Fruit fly (Drosophila melanogaster): ENCODE results near the gene Wdr37.

Wdr37 gene

DNA sequence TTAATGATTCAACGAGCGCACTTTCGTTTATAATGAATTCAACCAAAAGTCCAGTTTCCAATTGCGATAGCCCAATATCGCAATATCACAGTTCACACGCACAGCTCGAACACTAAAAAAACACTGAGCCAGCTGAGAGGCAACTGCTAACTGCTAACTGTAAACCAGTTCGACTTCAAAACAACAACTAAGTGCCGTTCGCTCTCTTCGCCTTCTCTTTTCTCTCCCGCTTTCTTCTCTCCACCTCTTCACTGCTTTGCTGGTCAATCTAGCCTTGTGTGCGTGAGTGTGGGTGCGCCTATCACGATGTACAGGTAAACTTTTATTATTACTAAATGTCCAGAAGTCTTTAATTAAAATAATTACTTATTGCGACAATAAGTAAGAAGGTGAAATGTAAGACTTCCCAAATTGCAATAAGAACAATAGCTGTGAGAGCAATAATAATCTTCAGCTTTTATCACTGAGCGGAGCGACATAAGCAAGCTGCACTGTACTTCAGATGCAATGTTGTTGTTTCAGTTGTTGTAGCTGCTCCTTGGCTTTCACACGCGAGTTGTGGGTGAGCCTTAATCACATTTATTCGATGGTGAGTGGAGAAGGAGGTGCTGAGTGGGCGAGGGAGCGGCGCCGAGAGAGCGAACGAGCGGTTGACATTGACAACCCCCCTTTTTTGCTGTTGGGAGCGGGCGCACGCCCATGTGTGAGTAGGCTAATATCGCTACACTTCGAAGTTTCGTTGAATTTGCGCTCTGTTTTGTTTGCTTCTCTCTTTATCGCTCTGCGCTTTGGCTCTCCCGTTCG lies 5.5 kb downstream of the Wdr37 start, which contains the start of gene Vti1b:
Gene Vti1b, plus strand, starts transcription at position 195 of the 804 bp plus-strand sequence.
- TF ChIP-seq insv (optimal IDR thresholded peaks at IDR 0.05) (no peak), psq (optimal IDR thresholded peaks at IDR 0.05) (no peak), Sin3A (optimal IDR thresholded peaks at IDR 0.05) (no peak)

DNA sequence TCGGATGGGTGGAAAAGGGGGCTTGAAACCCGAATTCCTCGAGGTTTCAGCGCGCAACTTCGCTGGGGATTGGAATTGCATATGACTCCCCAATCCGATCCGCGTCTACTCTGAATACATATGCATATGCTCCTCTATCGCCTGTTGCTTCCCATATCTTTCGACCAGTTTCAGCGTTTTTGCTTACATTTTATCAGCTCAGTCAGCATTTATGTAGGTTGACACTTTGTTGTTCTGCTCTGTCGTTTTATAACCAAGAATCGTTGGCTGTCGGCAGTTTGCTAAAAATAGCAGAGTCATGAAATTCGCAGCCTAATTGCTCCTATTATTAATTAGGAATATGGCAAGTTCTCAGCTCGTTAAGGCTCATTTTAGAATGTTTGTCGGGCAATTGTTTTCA lies 6.8 kb downstream of the Wdr37 start:
- TF ChIP-seq Myc (optimal IDR thresholded peaks at IDR 0.05): no peak
- no peak for TF ChIP-seq ttk (optimal IDR thresholded peaks at IDR 0.05)
- TF ChIP-seq psq (optimal IDR thresholded peaks at IDR 0.05): no peak
- TF ChIP-seq Sin3A (optimal IDR thresholded peaks at IDR 0.05): no peak
- TF ChIP-seq insv (optimal IDR thresholded peaks at IDR 0.05): no peak
- no peak for TF ChIP-seq h (optimal IDR thresholded peaks at IDR 0.05)

DNA sequence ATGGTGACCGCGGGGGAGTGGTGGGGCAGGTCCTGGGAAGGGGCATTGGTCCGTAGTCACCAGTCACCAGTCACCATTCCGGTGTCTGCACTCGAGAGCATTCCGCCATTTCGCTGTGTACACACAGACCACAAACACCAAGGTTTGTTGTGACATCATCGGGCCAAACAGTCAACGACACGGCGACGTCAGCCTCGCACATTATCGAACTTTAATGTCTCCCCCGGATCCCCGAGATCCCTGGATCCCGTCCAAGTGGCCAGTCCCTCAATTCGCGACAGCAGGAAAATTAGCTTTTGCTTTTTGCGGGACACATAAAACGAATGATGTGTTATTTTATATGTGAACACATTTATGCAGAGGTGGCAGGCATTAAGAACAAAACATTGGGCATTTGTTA lies 7.6 kb downstream of the Wdr37 start:
- TF ChIP-seq insv (optimal IDR thresholded peaks at IDR 0.05) (no peak), Myc (optimal IDR thresholded peaks at IDR 0.05) (no peak), Sin3A (optimal IDR thresholded peaks at IDR 0.05) (no peak)

DNA sequence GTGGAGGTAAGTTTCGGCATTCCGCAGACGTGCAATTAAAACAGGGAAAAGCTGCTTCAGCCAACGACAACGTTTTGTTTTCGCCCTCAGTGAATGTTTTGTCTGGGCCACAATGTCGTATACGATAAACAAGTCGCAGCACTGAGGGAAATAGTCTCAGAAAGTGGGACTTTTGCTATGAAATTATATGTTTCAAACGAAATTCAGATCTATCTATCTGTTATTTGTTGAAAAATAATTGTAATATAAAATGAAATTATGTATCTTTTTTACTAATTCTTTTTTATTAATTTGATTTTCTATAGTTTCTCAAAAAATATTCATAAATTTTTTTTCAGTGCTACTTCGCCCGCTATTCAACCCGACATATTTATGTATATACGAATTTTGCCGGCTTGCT lies 9.1 kb downstream of the Wdr37 start:
- TF ChIP-seq insv (optimal IDR thresholded peaks at IDR 0.05) (no peak), ttk (optimal IDR thresholded peaks at IDR 0.05) (no peak), Myc (optimal IDR thresholded peaks at IDR 0.05) (no peak), Sin3A (optimal IDR thresholded peaks at IDR 0.05) (no peak), psq (optimal IDR thresholded peaks at IDR 0.05) (no peak), h (optimal IDR thresholded peaks at IDR 0.05) (no peak)

DNA sequence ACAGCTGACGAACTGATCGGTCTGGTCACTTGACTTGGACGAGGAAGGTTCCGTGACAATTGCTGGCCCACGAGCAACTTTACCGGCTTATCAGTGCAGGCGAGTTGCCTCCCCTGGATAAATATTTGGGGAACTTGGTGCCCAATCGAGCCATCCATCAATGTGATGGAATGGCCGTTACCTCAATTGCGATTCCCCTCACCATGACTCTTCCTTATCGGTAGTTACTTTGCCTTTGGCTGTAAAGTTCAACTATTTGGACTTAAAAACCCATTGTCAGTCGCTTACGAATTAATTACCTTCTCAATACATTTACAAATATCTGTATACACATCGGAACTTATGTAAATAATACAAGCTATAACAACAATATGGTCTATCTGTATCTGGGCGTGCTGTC lies 12.7 kb downstream of the Wdr37 start, which contains the start of gene Vha100-4:
Gene Vha100-4, minus strand, starts transcription at position 16 of the 400 bp plus-strand sequence.
- TF ChIP-seq insv (optimal IDR thresholded peaks at IDR 0.05): no peak
- no peak for TF ChIP-seq psq (optimal IDR thresholded peaks at IDR 0.05)
- TF ChIP-seq ttk (optimal IDR thresholded peaks at IDR 0.05): no peak
- TF ChIP-seq h (optimal IDR thresholded peaks at IDR 0.05): no peak
- no peak for TF ChIP-seq Myc (optimal IDR thresholded peaks at IDR 0.05)
- no peak for TF ChIP-seq Sin3A (optimal IDR thresholded peaks at IDR 0.05)

DNA sequence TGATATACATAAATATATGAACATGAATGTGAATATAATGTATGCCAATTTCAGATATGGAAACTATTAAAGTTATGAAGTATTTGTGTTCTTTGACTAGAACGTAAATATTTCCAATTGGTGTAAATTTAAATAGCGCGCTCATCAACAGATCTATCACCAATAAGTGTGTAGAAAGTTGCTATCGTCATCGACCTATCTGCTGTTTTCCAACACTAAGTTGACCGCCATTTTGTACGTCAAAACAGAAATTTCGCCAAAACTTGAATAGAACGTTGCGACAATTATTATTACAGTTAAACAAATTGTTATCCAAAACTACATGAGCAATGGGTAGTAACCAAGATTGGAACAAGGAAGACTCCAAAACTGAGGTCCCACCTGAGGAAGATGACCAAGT lies 16.9 kb downstream of the Wdr37 start, which contains the start of gene cona:
Gene cona, plus strand, starts transcription at position 236 of the 400 bp plus-strand sequence.
- TF ChIP-seq insv (optimal IDR thresholded peaks at IDR 0.05) (no peak), h (optimal IDR thresholded peaks at IDR 0.05) (no peak), psq (optimal IDR thresholded peaks at IDR 0.05) (no peak), Myc (optimal IDR thresholded peaks at IDR 0.05) (no peak), Sin3A (optimal IDR thresholded peaks at IDR 0.05) (no peak), ttk (optimal IDR thresholded peaks at IDR 0.05) (no peak)

DNA sequence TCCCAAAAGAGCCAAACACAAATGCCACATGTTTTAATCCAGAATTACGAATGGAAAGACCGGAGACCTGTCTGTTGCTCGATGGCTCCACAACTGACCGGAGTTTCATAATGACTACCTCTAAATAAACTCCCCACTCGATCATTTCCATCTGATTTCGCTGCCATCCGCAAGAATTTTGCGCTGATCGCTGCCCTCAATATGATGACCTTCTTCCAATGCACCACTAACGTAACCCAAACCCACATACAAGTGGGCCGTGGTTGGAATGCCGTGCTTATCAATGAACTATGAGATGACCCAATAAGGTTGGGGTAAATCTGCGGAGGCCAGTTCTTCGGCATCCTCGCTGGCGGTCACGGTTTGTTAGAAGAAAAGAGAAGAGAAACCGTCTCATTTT lies 17.5 kb downstream of the Wdr37 start, which contains the start of gene CG14309:
Gene CG14309, minus strand, starts transcription at position 101 of the 400 bp plus-strand sequence.
- no peak for TF ChIP-seq psq (optimal IDR thresholded peaks at IDR 0.05)

DNA sequence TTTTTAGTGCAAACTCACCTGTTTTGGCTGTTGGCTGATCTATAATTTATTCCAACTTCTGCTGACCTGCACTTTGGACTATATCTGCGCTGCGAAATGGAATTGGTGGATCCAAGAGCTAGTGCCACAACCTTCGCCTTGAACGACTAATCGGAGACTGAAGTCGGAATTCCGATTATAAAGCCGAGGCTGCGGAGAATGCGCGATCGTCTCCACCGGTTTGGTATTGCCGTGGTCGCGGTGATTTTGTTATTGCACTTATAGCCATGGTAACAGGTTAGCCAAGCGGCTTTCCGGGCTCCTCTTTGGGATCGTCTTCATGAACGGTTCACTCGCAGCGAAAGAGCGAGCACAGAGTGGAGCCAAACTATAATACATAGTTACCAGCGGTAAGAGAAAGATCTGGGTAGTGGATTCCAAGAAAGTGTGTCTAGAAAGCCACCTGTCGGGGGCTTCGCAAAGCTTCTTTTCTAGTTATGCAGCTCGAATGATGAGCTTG lies 21.5 kb downstream of the Wdr37 start, which contains the start of gene CG7675:
Gene CG7675, minus strand, starts transcription at position 165 of the 499 bp plus-strand sequence.
- no peak for TF ChIP-seq Myc (optimal IDR thresholded peaks at IDR 0.05)
- no peak for TF ChIP-seq ttk (optimal IDR thresholded peaks at IDR 0.05)
- TF ChIP-seq psq (optimal IDR thresholded peaks at IDR 0.05): no peak
- no peak for TF ChIP-seq h (optimal IDR thresholded peaks at IDR 0.05)
- TF ChIP-seq insv (optimal IDR thresholded peaks at IDR 0.05): no peak
- TF ChIP-seq Sin3A (optimal IDR thresholded peaks at IDR 0.05): no peak

DNA sequence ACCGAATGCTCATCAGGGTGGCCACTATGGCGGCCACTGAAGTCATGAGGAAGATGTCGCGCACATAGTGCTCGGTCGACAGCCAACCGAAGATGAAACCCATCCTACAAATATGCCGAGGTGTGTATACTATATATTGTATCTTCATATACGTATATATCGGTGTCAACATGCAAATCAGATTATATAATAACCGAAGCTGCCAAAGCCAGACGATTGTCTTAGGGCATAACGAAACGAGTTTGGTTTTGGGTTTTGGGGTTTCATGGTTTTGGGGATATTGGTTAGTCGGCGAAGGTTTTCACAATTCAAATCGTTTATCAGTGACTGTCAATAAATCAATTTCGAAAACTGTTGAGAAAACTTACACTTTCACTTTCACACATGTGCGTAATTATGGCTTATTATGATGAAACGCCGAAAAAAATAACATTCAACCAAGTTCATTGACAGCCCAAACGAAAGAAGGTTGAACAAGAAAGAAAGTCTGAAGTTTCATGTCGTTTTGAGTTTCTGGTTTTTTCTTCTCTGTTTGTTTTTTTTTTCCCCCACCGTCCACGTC lies 22.2 kb downstream of the Wdr37 start:
- TF ChIP-seq insv (optimal IDR thresholded peaks at IDR 0.05) (no peak), ttk (optimal IDR thresholded peaks at IDR 0.05) (no peak), Sin3A (optimal IDR thresholded peaks at IDR 0.05) (no peak), psq (optimal IDR thresholded peaks at IDR 0.05) (no peak), h (optimal IDR thresholded peaks at IDR 0.05) (no peak)

DNA sequence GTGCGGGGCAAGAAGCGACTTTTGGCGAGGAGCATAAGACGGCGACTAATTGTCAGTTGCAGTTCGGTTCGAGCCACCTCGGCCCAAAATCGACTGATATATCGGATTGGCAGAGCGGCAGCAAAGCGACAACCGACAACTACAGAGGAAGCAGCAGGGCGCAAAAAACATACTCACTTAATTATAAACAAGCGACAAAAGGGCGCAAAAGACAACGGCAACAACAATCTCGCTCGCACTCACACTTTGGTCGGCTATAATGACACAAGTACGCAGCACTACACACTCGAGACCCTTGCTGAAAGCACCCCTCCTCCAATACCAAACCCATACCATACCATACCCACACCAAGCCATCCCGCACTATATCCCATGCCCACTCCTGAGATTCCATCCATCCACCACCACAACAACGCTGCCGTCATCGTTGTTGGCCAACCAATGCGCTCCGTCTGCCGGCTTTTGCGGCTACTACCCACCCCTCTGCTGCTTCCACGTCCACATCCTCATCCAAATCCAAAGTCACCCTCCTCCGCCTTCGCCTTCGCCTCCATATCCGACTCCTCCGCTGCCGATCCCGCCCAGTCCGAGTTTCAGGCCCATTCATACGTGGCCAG lies 29.7 kb downstream of the Wdr37 start, which contains the start of gene gl:
Gene gl, minus strand, starts transcription at position 51 of the 617 bp plus-strand sequence.
- TF ChIP-seq Sin3A (optimal IDR thresholded peaks at IDR 0.05): no peak

DNA sequence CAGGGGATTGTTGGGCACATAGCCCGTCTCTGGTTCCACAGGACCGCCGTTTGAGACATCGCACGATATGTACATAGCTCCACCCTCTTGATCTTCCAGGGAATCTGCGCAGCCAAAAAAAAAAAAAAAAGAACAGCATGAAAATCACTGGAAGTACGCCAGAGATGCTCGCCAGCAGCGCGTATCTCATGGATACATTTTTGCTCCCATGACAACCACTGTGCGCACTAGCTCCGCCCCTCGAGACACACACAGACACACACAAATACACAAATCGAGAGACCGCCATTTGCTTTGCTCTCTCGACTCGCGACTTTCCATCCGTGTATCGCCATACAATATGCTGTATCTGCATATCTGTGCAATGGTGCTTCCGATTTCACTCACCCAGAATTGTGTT lies 31.2 kb downstream of the Wdr37 start:
- TF ChIP-seq ttk (optimal IDR thresholded peaks at IDR 0.05) (no peak), Sin3A (optimal IDR thresholded peaks at IDR 0.05) (no peak), h (optimal IDR thresholded peaks at IDR 0.05) (no peak), insv (optimal IDR thresholded peaks at IDR 0.05) (no peak), psq (optimal IDR thresholded peaks at IDR 0.05) (no peak), Myc (optimal IDR thresholded peaks at IDR 0.05) (no peak)

DNA sequence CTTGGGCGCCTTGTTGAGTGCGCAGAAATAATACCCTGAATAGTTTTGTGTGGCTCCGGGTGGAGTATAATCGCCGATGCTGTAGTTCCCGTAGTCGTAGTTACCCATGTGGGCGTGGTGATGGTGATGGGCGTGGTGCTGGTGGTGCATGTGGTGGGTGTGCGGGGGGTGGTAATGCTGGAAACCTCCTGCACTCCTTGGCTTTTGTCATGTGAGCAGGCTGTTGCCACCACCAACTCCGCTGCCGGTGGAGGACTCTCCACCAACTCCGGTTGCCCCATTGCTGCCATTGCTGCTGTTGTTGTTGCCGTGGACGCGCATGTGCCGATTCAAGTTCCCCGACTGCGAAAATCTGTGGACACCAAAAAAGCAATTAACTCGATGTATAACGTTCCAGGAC lies 33.9 kb downstream of the Wdr37 start:
- no peak for TF ChIP-seq insv (optimal IDR thresholded peaks at IDR 0.05)

DNA sequence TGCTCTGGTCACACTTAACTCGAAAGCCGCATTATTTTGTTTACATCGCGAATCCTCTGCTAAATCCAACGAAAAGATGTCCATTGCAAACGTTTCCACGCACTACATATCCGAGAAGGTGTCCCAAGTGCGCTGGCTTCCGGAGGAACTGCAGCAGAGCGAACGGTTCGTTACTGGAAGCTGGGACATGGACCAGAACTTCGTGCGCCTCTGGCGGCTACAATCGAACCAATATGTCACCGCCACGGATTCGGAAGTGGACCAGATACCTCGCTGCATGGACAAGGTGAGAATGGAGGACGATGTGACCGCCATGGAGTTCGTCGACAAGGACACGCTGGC lies 35.9 kb downstream of the Wdr37 start:
- no peak for TF ChIP-seq Sin3A (optimal IDR thresholded peaks at IDR 0.05)
- no peak for TF ChIP-seq ttk (optimal IDR thresholded peaks at IDR 0.05)
- no peak for TF ChIP-seq Myc (optimal IDR thresholded peaks at IDR 0.05)
- no peak for TF ChIP-seq insv (optimal IDR thresholded peaks at IDR 0.05)
- TF ChIP-seq psq (optimal IDR thresholded peaks at IDR 0.05): no peak
- TF ChIP-seq h (optimal IDR thresholded peaks at IDR 0.05): no peak
